Fruit fly (Drosophila melanogaster): Measurements from ENCODE around the gene CG11585.

DNA sequence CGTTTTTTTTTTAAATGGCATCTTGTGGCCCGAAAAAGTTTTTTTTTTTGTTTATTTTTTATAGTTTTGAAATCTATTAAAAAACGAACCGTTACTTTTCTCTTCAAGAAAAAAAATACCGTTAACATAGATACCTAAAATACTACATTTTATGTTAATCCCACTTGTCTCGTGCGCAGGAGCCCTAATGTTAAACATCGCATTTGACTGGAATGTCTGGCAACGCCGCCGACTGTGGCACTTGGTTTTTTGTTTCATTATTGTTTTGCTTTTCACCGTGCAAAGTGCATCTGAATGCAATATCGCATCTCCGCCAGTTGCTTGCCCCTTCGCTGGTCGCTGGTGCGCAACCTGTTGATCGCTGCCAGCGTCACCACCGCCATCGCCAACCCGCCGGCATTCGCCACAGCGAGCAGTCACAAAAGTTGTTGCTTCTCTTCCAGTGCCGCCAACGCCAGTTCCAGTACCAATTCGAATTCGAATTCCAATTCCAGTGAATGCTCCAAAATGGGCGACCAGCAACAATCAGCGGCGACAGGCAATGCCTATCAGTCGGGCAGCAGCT lies 10.7 kb downstream of the CG11585 start, which contains the start of gene CG11590:
- TF ChIP-seq h (optimal IDR thresholded peaks at IDR 0.05), result no peak
- no peak for TF ChIP-seq insv (optimal IDR thresholded peaks at IDR 0.05)

All from Kc167 (cell line).